Fruit fly (Drosophila melanogaster): Measurements from ENCODE around the gene muc.

muc gene

dm6 chr2L:7424907-7425689 lies 1.6 kb upstream of the muc start (continued):
- TF ChIP-seq Lpt (GFP tag; optimal IDR thresholded peaks at IDR 0.05), result peak; percentile 27
- peak; percentile 62 for TF ChIP-seq CG8632 (GFP tag; optimal IDR thresholded peaks at IDR 0.05)
- TF ChIP-seq spab (GFP tag; optimal IDR thresholded peaks at IDR 0.05), result peak; percentile 44
- TF ChIP-seq Smox (GFP tag; optimal IDR thresholded peaks at IDR 0.05), result peak; percentile 87
- peak; percentile 33 for TF ChIP-seq CG16779 (tag; optimal IDR thresholded peaks at IDR 0.05)
- TF ChIP-seq Hr38 (GFP tag; optimal IDR thresholded peaks at IDR 0.05), result no peak
- peak; percentile 54 for TF ChIP-seq CG6276 (GFP tag; optimal IDR thresholded peaks at IDR 0.05)
- peak; percentile 76 for TF ChIP-seq CG11902 (GFP tag; optimal IDR thresholded peaks at IDR 0.05)
- TF ChIP-seq fd85E (GFP tag; optimal IDR thresholded peaks at IDR 0.05), result no peak
- TF ChIP-seq Eip75B (GFP tag; optimal IDR thresholded peaks at IDR 0.05), result peak; percentile 71
- peak; percentile 93 for TF ChIP-seq lz (GFP tag; optimal IDR thresholded peaks at IDR 0.05)
- peak; percentile 46 for TF ChIP-seq CG1621 (tag; optimal IDR thresholded peaks at IDR 0.05)
- TF ChIP-seq CG32006 (GFP tag; optimal IDR thresholded peaks at IDR 0.05), result peak; percentile 66
- peak; percentile 92 for TF ChIP-seq Eip78C (GFP tag)
- peak; percentile 93 for TF ChIP-seq eg (GFP tag; IDR thresholded peaks at IDR 0.05)
- peak; percentile 69 for TF ChIP-seq CG8119 (GFP tag; IDR thresholded peaks at IDR 0.05)
- TF ChIP-seq Ets96B (tag; optimal IDR thresholded peaks at IDR 0.05), result peak; percentile 56
- peak; percentile 92 for TF ChIP-seq CG6163 (GFP tag; IDR thresholded peaks at IDR 0.05)
- peak; percentile 78 for TF ChIP-seq Sox15 (GFP tag; optimal IDR thresholded peaks at IDR 0.05)
- TF ChIP-seq achi (GFP tag; optimal IDR thresholded peaks at IDR 0.05), result peak; percentile 80
- TF ChIP-seq Hr39 (GFP tag; optimal IDR thresholded peaks at IDR 0.05), result peak; percentile 94
- TF ChIP-seq cyc (GFP tag; optimal IDR thresholded peaks at IDR 0.05), result peak; percentile 91
- peak; percentile 85 for TF ChIP-seq CG3919 (GFP tag; optimal IDR thresholded peaks at IDR 0.05)
- peak; percentile 83 for TF ChIP-seq acj6 (GFP tag; optimal IDR thresholded peaks at IDR 0.05)
- peak; percentile 13 for TF ChIP-seq CG4318 (GFP tag; optimal IDR thresholded peaks at IDR 0.05)
- TF ChIP-seq CG11762 (GFP tag; optimal IDR thresholded peaks at IDR 0.05; ENCODE audit: insufficient read depth), result peak; percentile 29
- peak; percentile 69 for TF ChIP-seq CG10631 (GFP tag; optimal IDR thresholded peaks at IDR 0.05)
- TF ChIP-seq CG10669 (GFP tag; optimal IDR thresholded peaks at IDR 0.05), result peak; percentile 66
- TF ChIP-seq CG9139 (GFP tag; optimal IDR thresholded peaks at IDR 0.05), result no peak

- TF ChIP-seq Smox (GFP tag; optimal IDR thresholded peaks at IDR 0.05) (no peak), svp (GFP tag) (no peak), Sox15 (GFP tag; optimal IDR thresholded peaks at IDR 0.05) (no peak), spab (GFP tag; optimal IDR thresholded peaks at IDR 0.05) (no peak), Ets21C (GFP tag; optimal IDR thresholded peaks at IDR 0.05) (no peak), Hr4 (GFP tag; optimal IDR thresholded peaks at IDR 0.05) (no peak), CG1621 (tag; optimal IDR thresholded peaks at IDR 0.05) (no peak), Lpt (GFP tag; optimal IDR thresholded peaks at IDR 0.05) (no peak), net (GFP tag; optimal IDR thresholded peaks at IDR 0.05) (no peak), CG8319 (GFP tag; optimal IDR thresholded peaks at IDR 0.05) (no peak), Gug (GFP tag; IDR thresholded peaks at IDR 0.05) (no peak), dsx (GFP tag; optimal IDR thresholded peaks at IDR 0.05; ENCODE audit: poor library complexity, severe bottlenecking) (no peak), eg (GFP tag; IDR thresholded peaks at IDR 0.05) (no peak), CG3032 (tag; optimal IDR thresholded peaks at IDR 0.05) (no peak)
Observed at dm6 chr2L:7425690-7426056, 993 bp upstream of the muc start.

- no peak for TF ChIP-seq esn (GFP tag; optimal IDR thresholded peaks at IDR 0.05)
- TF ChIP-seq CG8632 (GFP tag; optimal IDR thresholded peaks at IDR 0.05), result no peak
- TF ChIP-seq CG11294 (GFP tag; IDR thresholded peaks at IDR 0.05), result no peak
- peak; percentile 61 for TF ChIP-seq fkh (GFP tag; optimal IDR thresholded peaks at IDR 0.05)
- TF ChIP-seq CG7368 (GFP tag; optimal IDR thresholded peaks at IDR 0.05), result no peak
- no peak for TF ChIP-seq Gug (GFP tag; IDR thresholded peaks at IDR 0.05)
Observed at dm6 chr2L:7427067-7427785, 560 bp downstream of the muc start.

Measured in whole organism, prepupa.